Worm (Caenorhabditis elegans): ENCODE data around the gene T25B9.9.
A peak's percentile ranks its signal among the peaks of the same experiment; 100 is the strongest.
"Not testable (repeated sequence)": the region's sequence is repeated elsewhere in the genome, so short reads cannot be mapped to it uniquely, and the experiment has no call there.

Gene T25B9.9

DNA sequence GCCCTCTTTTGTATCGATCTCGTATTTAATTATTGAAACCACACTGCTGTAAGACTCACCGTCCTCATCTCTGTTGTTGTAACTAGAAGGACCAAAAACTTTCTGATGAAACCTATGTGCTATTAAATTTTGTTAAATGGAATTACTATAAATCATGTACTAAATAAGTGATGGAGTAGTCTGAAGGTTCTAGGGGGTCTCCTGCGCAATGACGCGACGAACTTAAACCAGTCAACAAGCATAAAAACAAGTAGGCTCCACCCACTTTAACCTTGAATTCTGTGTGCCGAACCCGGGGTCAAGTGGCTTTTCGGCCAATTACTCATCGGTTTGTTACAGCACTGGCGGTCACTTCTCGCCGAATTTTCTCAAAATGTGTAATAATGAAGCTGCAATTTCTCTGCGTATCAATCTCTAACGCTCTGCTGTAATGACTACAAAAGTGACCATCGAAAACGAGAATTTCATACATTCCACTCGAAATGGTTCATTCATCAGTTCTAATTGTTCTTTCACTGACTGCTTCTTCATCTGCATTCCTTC lies 32.4 kb upstream of the T25B9.9 start, which contains the start of gene grl-21:
Gene grl-21, plus strand, starts transcription at position 464 of the 543 bp plus-strand sequence.
- no peak for TF ChIP-seq pha-4 (tag; optimal IDR thresholded peaks at IDR 0.05)
- no peak for TF ChIP-seq nhr-28 (tag; optimal IDR thresholded peaks at IDR 0.05)
- no peak for TF ChIP-seq mep-1 (tag; optimal IDR thresholded peaks at IDR 0.05)
- no peak for TF ChIP-seq M03D4.4 (tag; optimal IDR thresholded peaks at IDR 0.05)
- no peak for TF ChIP-seq flh-1 (GFP tag; optimal IDR thresholded peaks at IDR 0.05)
- TF ChIP-seq unc-39 (tag; optimal IDR thresholded peaks at IDR 0.05) = no peak
- TF ChIP-seq unc-62 (GFP tag; optimal IDR thresholded peaks at IDR 0.05) = no peak
- no peak for TF ChIP-seq lsy-2 (tag; optimal IDR thresholded peaks at IDR 0.05)
- no peak for TF ChIP-seq unc-120 (tag; optimal IDR thresholded peaks at IDR 0.05; ENCODE audit: poor library complexity, severe bottlenecking)
- no peak for TF ChIP-seq blmp-1 (tag; optimal IDR thresholded peaks at IDR 0.05)
- TF ChIP-seq nhr-12 (tag; optimal IDR thresholded peaks at IDR 0.05) = no peak
- TF ChIP-seq tbx-8 (GFP tag; optimal IDR thresholded peaks at IDR 0.05) = no peak

DNA sequence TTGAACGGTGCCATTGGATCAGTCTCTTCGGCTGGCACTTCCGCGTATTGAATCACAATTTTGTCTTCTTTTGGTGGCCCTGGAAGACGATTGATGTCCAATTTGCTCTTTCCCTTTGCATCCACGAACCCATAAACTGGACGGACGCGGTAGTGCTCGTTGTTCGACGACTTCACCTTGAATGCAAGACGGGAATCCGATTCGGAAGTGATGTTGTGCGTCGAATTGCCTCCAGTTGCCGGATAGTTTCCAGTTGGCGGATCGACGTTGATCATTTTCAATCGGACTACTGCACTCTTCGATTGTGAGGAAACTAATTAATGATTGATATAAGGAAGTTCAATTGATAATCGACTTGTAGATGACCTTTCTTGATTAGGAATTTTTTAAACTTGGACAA lies 31.1 kb upstream of the T25B9.9 start, which contains the start of gene ssp-34:
Gene ssp-34, minus strand, starts transcription at position 275 of the 400 bp plus-strand sequence.
- TF ChIP-seq tbx-8 (GFP tag; optimal IDR thresholded peaks at IDR 0.05) (no peak), drap-1 (GFP tag; optimal IDR thresholded peaks at IDR 0.05) (no peak), nhr-12 (tag; optimal IDR thresholded peaks at IDR 0.05) (no peak), M03D4.4 (tag; optimal IDR thresholded peaks at IDR 0.05) (no peak), pha-4 (tag; optimal IDR thresholded peaks at IDR 0.05) (no peak), mls-2 (tag; optimal IDR thresholded peaks at IDR 0.05) (no peak), ceh-43 (GFP tag; optimal IDR thresholded peaks at IDR 0.05) (no peak), mab-5 (tag; optimal IDR thresholded peaks at IDR 0.05) (no peak), ztf-11 (tag; optimal IDR thresholded peaks at IDR 0.05) (no peak), unc-120 (tag; optimal IDR thresholded peaks at IDR 0.05; ENCODE audit: poor library complexity, severe bottlenecking) (no peak), blmp-1 (tag; optimal IDR thresholded peaks at IDR 0.05) (no peak), ces-1 (GFP tag; optimal IDR thresholded peaks at IDR 0.05) (no peak), lin-13 (tag; optimal IDR thresholded peaks at IDR 0.05) (no peak), nhr-237 (tag; optimal IDR thresholded peaks at IDR 0.05) (no peak), bed-3 (GFP tag; optimal IDR thresholded peaks at IDR 0.05) (no peak), elt-3 (tag; optimal IDR thresholded peaks at IDR 0.05) (no peak), ham-2 (GFP tag; optimal IDR thresholded peaks at IDR 0.05) (no peak)

DNA sequence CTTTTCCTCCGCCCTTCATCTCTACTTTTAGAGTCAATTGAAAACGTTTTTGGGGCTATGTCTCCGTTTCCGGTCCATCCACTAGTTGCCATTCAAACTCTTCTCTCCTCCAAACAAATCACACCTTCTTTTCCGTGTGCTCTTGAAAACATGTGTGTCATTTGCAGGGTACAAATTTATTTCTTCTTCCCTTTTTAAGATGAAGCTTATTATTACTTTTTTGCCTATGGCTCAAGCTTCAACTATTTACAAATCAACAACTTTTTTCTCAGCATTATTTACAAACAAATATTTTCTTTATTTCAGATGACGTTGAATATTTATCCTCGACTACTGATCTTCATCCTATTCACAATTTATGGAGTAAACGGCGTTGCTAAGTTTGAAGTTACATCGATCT lies 25.0 kb upstream of the T25B9.9 start, which contains the start of gene T25B9.3:
Gene T25B9.3, plus strand, starts transcription at position 301 of the 400 bp plus-strand sequence.
- no peak for TF ChIP-seq M03D4.4 (tag; optimal IDR thresholded peaks at IDR 0.05)
- no peak for TF ChIP-seq mls-2 (tag; optimal IDR thresholded peaks at IDR 0.05)
- no peak for TF ChIP-seq unc-62 (GFP tag; optimal IDR thresholded peaks at IDR 0.05)
- no peak for TF ChIP-seq nhr-28 (tag; optimal IDR thresholded peaks at IDR 0.05)
- TF ChIP-seq nhr-12 (tag; optimal IDR thresholded peaks at IDR 0.05) = no peak

DNA sequence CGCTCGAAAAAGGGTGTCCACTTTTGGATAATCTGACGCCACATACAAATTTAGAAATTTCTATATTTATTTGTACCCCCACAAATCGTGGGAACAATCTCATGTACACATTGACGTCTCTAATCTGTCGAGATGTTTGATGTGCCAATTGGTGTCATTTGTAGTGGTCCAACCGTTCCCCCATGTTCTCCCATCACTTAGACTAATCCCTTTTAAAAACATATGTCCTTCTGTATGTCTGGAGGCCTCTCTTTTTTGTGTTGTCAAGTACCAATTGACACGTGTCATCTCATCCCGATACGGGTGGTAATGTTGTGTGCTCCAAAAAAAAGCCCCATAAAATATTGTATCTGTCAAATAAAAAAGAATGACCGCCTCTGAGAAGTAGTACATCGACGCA lies 24.1 kb upstream of the T25B9.9 start:
- TF ChIP-seq tbx-8 (GFP tag; optimal IDR thresholded peaks at IDR 0.05) (no peak), snpc-4 (tag; optimal IDR thresholded peaks at IDR 0.05) (no peak), ztf-11 (tag; optimal IDR thresholded peaks at IDR 0.05) (no peak), elt-3 (tag; optimal IDR thresholded peaks at IDR 0.05) (no peak), ceh-39 (tag; optimal IDR thresholded peaks at IDR 0.05) (no peak), nhr-2 (tag; optimal IDR thresholded peaks at IDR 0.05) (peak; percentile 94), unc-39 (tag; optimal IDR thresholded peaks at IDR 0.05) (no peak)

DNA sequence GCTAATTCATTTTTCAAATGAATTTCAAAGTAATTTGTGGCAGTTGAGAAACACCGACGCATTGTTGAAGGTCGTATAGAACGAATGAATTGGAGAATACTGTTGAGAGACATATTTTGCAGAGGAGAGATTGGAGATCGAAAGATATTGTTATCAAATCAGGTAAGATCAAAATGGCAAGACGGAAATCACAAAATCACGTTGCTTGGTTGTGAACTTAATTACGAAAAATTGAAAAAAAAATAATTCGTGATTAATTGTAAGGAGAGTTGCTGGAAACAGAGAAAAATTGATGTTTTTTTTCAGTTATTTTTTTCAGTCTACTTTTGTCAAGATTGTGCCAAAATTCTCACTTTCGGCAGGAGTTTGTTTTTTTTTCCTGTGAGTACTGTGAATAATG lies 19.4 kb upstream of the T25B9.9 start, which contains the start of gene T25B9.1:
Gene T25B9.1, minus strand, starts transcription at position 101 of the 400 bp plus-strand sequence.
- TF ChIP-seq mls-2 (tag; optimal IDR thresholded peaks at IDR 0.05) = no peak
- TF ChIP-seq elt-3 (tag; optimal IDR thresholded peaks at IDR 0.05) = no peak
- TF ChIP-seq ces-1 (GFP tag; optimal IDR thresholded peaks at IDR 0.05) = no peak
- TF ChIP-seq nhr-237 (tag; optimal IDR thresholded peaks at IDR 0.05) = no peak
- no peak for TF ChIP-seq ceh-83 (GFP tag; optimal IDR thresholded peaks at IDR 0.05)
- TF ChIP-seq blmp-1 (tag; optimal IDR thresholded peaks at IDR 0.05) = no peak
- no peak for TF ChIP-seq nhr-76 (tag; optimal IDR thresholded peaks at IDR 0.05)
- no peak for TF ChIP-seq unc-39 (tag; optimal IDR thresholded peaks at IDR 0.05)
- TF ChIP-seq nhr-2 (tag; optimal IDR thresholded peaks at IDR 0.05) = no peak
- no peak for TF ChIP-seq unc-120 (tag; optimal IDR thresholded peaks at IDR 0.05; ENCODE audit: poor library complexity, severe bottlenecking)

DNA sequence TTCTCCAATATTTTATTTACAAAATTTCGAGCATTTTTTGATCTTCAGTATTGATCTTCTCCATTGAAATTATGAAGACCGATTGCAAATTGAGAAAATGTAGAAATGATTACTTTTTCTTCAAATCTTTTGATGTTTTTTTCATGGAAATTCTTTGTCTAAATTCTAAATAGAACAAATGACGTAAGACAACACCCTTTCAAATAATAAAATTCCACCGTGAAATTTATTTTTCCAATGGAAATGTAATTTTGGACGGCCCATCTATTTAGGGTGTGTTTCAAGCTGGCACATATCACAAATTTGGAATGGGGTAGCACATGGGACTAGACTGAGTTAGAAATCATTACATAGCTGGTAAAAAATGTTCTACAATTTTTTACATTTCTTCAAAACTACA lies 17.7 kb upstream of the T25B9.9 start, which contains the start of gene T25B9.2:
Gene T25B9.2, minus strand, starts transcription at position 101 of the 400 bp plus-strand sequence.
- not testable (repeated sequence) for TF ChIP-seq lsy-2 (tag; optimal IDR thresholded peaks at IDR 0.05); nhr-76 (tag; optimal IDR thresholded peaks at IDR 0.05); ceh-43 (GFP tag; optimal IDR thresholded peaks at IDR 0.05)

Data from whole organism, mixed stage, embryonic.